Fruit fly (Drosophila melanogaster) whole organism, embryonic: ENCODE data around the gene E2f1.
A peak's percentile ranks its signal among the peaks of the same experiment; 100 is the strongest.

ENCODE experiments used
- Aef1 ChIP-seq: fragments of 200-800 bp; sonication (Bioruptor generic); IDR thresholded peaks from 3 replicates; pipeline ENCODE4 v1.3.6; 2022; ENCODE audit warnings: missing biosample characterization, missing genetic modification characterization
- Bgb ChIP-seq: fragments of 200-800 bp; sonication (Bioruptor generic); IDR thresholded peaks from 2 replicates; pipeline ENCODE4 v1.3.6; 2022; ENCODE audit warnings: missing biosample characterization, missing genetic modification characterization; ENCODE audit not compliant: partially characterized antibody
- BtbVII ChIP-seq: fragments of 200-800 bp; sonication (Bioruptor generic); optimal IDR thresholded peaks from 3 replicates; lab custom pipeline; 2017; ENCODE audit warnings: missing biosample characterization, mild to moderate bottlenecking, missing genetic modification characterization
- CG10209 ChIP-seq: fragments of 200-800 bp; sonication (Bioruptor generic); optimal IDR thresholded peaks from 3 replicates; lab custom pipeline; 2017; ENCODE audit warnings: missing biosample characterization, mild to moderate bottlenecking, missing genetic modification characterization, missing genetic modification reagents
- CG1024 ChIP-seq: fragments of 200-800 bp; sonication (Bioruptor generic); IDR thresholded peaks from 2 replicates; pipeline ENCODE4 v1.3.6; 2022; ENCODE audit warnings: missing biosample characterization, missing genetic modification characterization
- CG10654 ChIP-seq: fragments of 200-800 bp; sonication (Bioruptor generic); optimal IDR thresholded peaks from 2 replicates; lab custom pipeline; 2016; ENCODE audit warnings: missing biosample characterization, missing genetic modification characterization
- CG11247 ChIP-seq: fragments of 200-800 bp; sonication (Bioruptor generic); IDR thresholded peaks from 2 replicates; pipeline ENCODE4 v1.3.6; 2022; ENCODE audit warnings: missing biosample characterization, missing genetic modification characterization
- CG11456 ChIP-seq: fragments of 200-800 bp; sonication (Bioruptor generic); IDR thresholded peaks from 3 replicates; pipeline ENCODE4 v1.3.6; 2022; ENCODE audit warnings: missing biosample characterization, missing genetic modification characterization
- CG11695 ChIP-seq: fragments of 200-800 bp; sonication (Bioruptor generic); IDR thresholded peaks from 3 replicates; pipeline ENCODE4 v1.3.6; 2022; ENCODE audit warnings: missing biosample characterization, missing genetic modification characterization
- CG11696 ChIP-seq: fragments of 200-800 bp; sonication (Bioruptor generic); IDR thresholded peaks from 2 replicates; pipeline ENCODE4 v1.3.6; 2022; ENCODE audit warnings: missing biosample characterization, missing genetic modification characterization
- CG12391 ChIP-seq: fragments of 200-800 bp; sonication (Bioruptor generic); optimal IDR thresholded peaks from 3 replicates; lab custom pipeline; 2018; ENCODE audit warnings: missing biosample characterization, mild to moderate bottlenecking, missing genetic modification characterization, moderate library complexity
- CG14014 ChIP-seq: fragments of 200-800 bp; sonication (Bioruptor generic); IDR thresholded peaks from 2 replicates; pipeline ENCODE4 v1.3.6; 2022; ENCODE audit warnings: missing biosample characterization, missing genetic modification characterization
- CG14965 ChIP-seq: fragments of 200-800 bp; sonication (Bioruptor generic); optimal IDR thresholded peaks from 2 replicates; lab custom pipeline; 2016; ENCODE audit warnings: missing biosample characterization, missing genetic modification characterization, borderline replicate concordance
- CG1529 ChIP-seq: fragments of 200-800 bp; sonication (Bioruptor generic); optimal IDR thresholded peaks from 3 replicates; lab custom pipeline; 2018; ENCODE audit warnings: missing biosample characterization, missing genetic modification characterization
- CG17186 ChIP-seq: fragments of 200-800 bp; sonication (Bioruptor generic); optimal IDR thresholded peaks from 3 replicates; lab custom pipeline; 2017; ENCODE audit warnings: missing biosample characterization, missing genetic modification reagents, missing genetic modification characterization
- CG17385 ChIP-seq: fragments of 200-800 bp; sonication (Bioruptor generic); optimal IDR thresholded peaks from 3 replicates; lab custom pipeline; 2018; ENCODE audit warnings: missing biosample characterization, mild to moderate bottlenecking, missing genetic modification characterization
- CG17612 ChIP-seq: fragments of 200-800 bp; sonication (Bioruptor generic); IDR thresholded peaks from 2 replicates; pipeline ENCODE4 v1.3.6; 2022; ENCODE audit warnings: missing biosample characterization, missing genetic modification characterization
- CG2120 ChIP-seq: fragments of 200-800 bp; sonication (Bioruptor generic); optimal IDR thresholded peaks from 3 replicates; lab custom pipeline; 2016; ENCODE audit warnings: missing biosample characterization, missing genetic modification characterization
- CG32767 ChIP-seq: fragments of 200-800 bp; sonication (Bioruptor generic); IDR thresholded peaks from 2 replicates; pipeline ENCODE4 v1.3.6; 2022; ENCODE audit warnings: missing biosample characterization, missing genetic modification characterization
- CG3281 ChIP-seq: fragments of 200-800 bp; sonication (Bioruptor generic); optimal IDR thresholded peaks from 3 replicates; lab custom pipeline; 2017; ENCODE audit warnings: missing biosample characterization, mild to moderate bottlenecking, missing genetic modification characterization
- CG6689 ChIP-seq: fragments of 200-800 bp; sonication (Bioruptor generic); IDR thresholded peaks from 2 replicates; pipeline ENCODE4 v1.3.6; 2022; ENCODE audit warnings: missing biosample characterization, missing genetic modification characterization
- CG8765 ChIP-seq: fragments of 200-800 bp; sonication (Bioruptor generic); IDR thresholded peaks from 2 replicates; pipeline ENCODE4 v1.3.6; 2022; ENCODE audit warnings: missing biosample characterization, missing genetic modification characterization
- CG8924 ChIP-seq: fragments of 200-800 bp; optimal IDR thresholded peaks from 3 replicates; lab custom pipeline; 2019; ENCODE audit warnings: missing biosample characterization, mild to moderate bottlenecking, missing genetic modification characterization, moderate library complexity
- CG9437 ChIP-seq: fragments of 200-800 bp; sonication (Bioruptor generic); optimal IDR thresholded peaks from 2 replicates; lab custom pipeline; 2018; ENCODE audit warnings: missing biosample characterization, mild to moderate bottlenecking, missing genetic modification characterization
- CoRest ChIP-seq: fragments of 200-800 bp; sonication (Bioruptor generic); optimal IDR thresholded peaks from 3 replicates; lab custom pipeline; 2018; ENCODE audit warnings: missing biosample characterization, mild to moderate bottlenecking, missing genetic modification characterization, moderate library complexity
- D19B ChIP-seq: fragments of 200-800 bp; sonication (Bioruptor generic); optimal IDR thresholded peaks from 2 replicates; lab custom pipeline; 2017; ENCODE audit warnings: missing biosample characterization, mild to moderate bottlenecking, missing genetic modification characterization
- Dbx ChIP-seq: fragments of 200-800 bp; sonication (Bioruptor generic); IDR thresholded peaks from 3 replicates; pipeline ENCODE4 v1.3.6; 2022; ENCODE audit warnings: missing biosample characterization, missing genetic modification characterization
- Ets97D ChIP-seq: fragments of 200-800 bp; sonication (Bioruptor generic); optimal IDR thresholded peaks from 3 replicates; lab custom pipeline; 2016; ENCODE audit warnings: missing biosample characterization, missing genetic modification characterization
- Hmx ChIP-seq: fragments of 200-800 bp; sonication (Bioruptor generic); optimal IDR thresholded peaks from 2 replicates; lab custom pipeline; 2016; ENCODE audit warnings: missing biosample characterization, missing genetic modification characterization
- Hsf ChIP-seq: fragments of 200-800 bp; sonication (Bioruptor generic); optimal IDR thresholded peaks from 3 replicates; lab custom pipeline; 2016; ENCODE audit warnings: missing biosample characterization, missing genetic modification characterization
- NfI ChIP-seq: fragments of 200-800 bp; sonication (Bioruptor generic); optimal IDR thresholded peaks from 3 replicates; lab custom pipeline; 2018; ENCODE audit warnings: missing biosample characterization, mild to moderate bottlenecking, missing genetic modification characterization, moderate library complexity
- Scr ChIP-seq: fragments of 200-800 bp; sonication (Bioruptor generic); IDR thresholded peaks from 2 replicates; pipeline ENCODE4 v1.3.6; 2022; ENCODE audit warnings: missing biosample characterization, missing genetic modification characterization; ENCODE audit not compliant: partially characterized antibody
- Sin3A ChIP-seq: fragments of >200 bp; optimal IDR thresholded peaks from 2 replicates; lab custom pipeline; 2018
- ash1 ChIP-seq: fragments of 200-800 bp; sonication (Bioruptor generic); optimal IDR thresholded peaks from 2 replicates; lab custom pipeline; 2018; ENCODE audit warnings: missing biosample characterization, mild to moderate bottlenecking, missing genetic modification characterization
- az2 ChIP-seq: fragments of 200-800 bp; sonication (Bioruptor generic); optimal IDR thresholded peaks from 3 replicates; lab custom pipeline; 2016; ENCODE audit warnings: missing biosample characterization, missing genetic modification characterization
- bigmax ChIP-seq: fragments of 200-800 bp; sonication (Bioruptor generic); optimal IDR thresholded peaks from 2 replicates; lab custom pipeline; 2018; ENCODE audit warnings: missing biosample characterization, mild to moderate bottlenecking, missing genetic modification characterization
- cas ChIP-seq: fragments of 200-800 bp; sonication (Bioruptor generic); IDR thresholded peaks from 2 replicates; pipeline ENCODE4 v1.3.6; 2022; ENCODE audit warnings: missing biosample characterization, missing genetic modification characterization
- cwo ChIP-seq: fragments of 200-800 bp; sonication (Bioruptor generic); optimal IDR thresholded peaks from 3 replicates; lab custom pipeline; 2017; ENCODE audit warnings: missing biosample characterization, missing genetic modification characterization, mild to moderate bottlenecking, moderate library complexity, missing genetic modification reagents
- emc ChIP-seq: fragments of 200-800 bp; sonication (Bioruptor generic); optimal IDR thresholded peaks from 2 replicates; lab custom pipeline; 2016; ENCODE audit warnings: missing biosample characterization, missing genetic modification characterization
- fd3F ChIP-seq: fragments of 200-800 bp; sonication (Bioruptor generic); optimal IDR thresholded peaks from 2 replicates; lab custom pipeline; 2018; ENCODE audit warnings: missing biosample characterization, mild to moderate bottlenecking, missing genetic modification characterization, moderate library complexity
- gfzf ChIP-seq: fragments of 200-800 bp; sonication (Bioruptor generic); optimal IDR thresholded peaks from 2 replicates; lab custom pipeline; 2016; ENCODE audit warnings: missing biosample characterization, mild to moderate bottlenecking, missing genetic modification characterization, moderate library complexity
- gro ChIP-seq: fragments of 200-800 bp; sonication (Bioruptor generic); optimal IDR thresholded peaks from 2 replicates; lab custom pipeline; 2016; ENCODE audit warnings: missing biosample characterization, missing genetic modification characterization
- gsb ChIP-seq: fragments of 200-800 bp; sonication (Bioruptor generic); IDR thresholded peaks from 2 replicates; pipeline ENCODE4 v1.3.6; 2022; ENCODE audit warnings: missing biosample characterization, missing genetic modification characterization
- jing ChIP-seq: fragments of 200-800 bp; sonication (Bioruptor generic); optimal IDR thresholded peaks from 2 replicates; lab custom pipeline; 2018; ENCODE audit warnings: missing biosample characterization, mild to moderate bottlenecking, missing genetic modification characterization
- nom ChIP-seq: fragments of 200-800 bp; sonication (Bioruptor generic); optimal IDR thresholded peaks from 2 replicates; lab custom pipeline; 2017; ENCODE audit warnings: missing biosample characterization, missing genetic modification characterization, mild to moderate bottlenecking, moderate library complexity, missing genetic modification reagents
- pho ChIP-seq: fragments of 200-800 bp; sonication (Bioruptor generic); optimal IDR thresholded peaks from 2 replicates; lab custom pipeline; 2016; ENCODE audit warnings: missing biosample characterization, missing genetic modification characterization
- row ChIP-seq: fragments of 200-800 bp; sonication (Bioruptor generic); IDR thresholded peaks from 3 replicates; pipeline ENCODE4 v1.3.6; 2022; ENCODE audit warnings: missing biosample characterization, missing genetic modification characterization
- tna ChIP-seq: fragments of 200-800 bp; sonication (Bioruptor generic); IDR thresholded peaks from 2 replicates; pipeline ENCODE4 v1.3.6; 2022; ENCODE audit warnings: missing biosample characterization, missing genetic modification characterization; ENCODE audit not compliant: partially characterized antibody
- twi ChIP-seq: fragments of 200-800 bp; optimal IDR thresholded peaks from 2 replicates; lab custom pipeline; 2019; ENCODE audit warnings: missing biosample characterization, mild to moderate bottlenecking, missing genetic modification characterization, moderate library complexity
- yki ChIP-seq: fragments of >200 bp; optimal IDR thresholded peaks from 3 replicates; lab custom pipeline; 2018
- z ChIP-seq: fragments of 200-800 bp; sonication (Bioruptor generic); IDR thresholded peaks from 3 replicates; pipeline ENCODE4 v1.3.6; 2022; ENCODE audit warnings: missing biosample characterization, missing genetic modification characterization

The E2f1 gene

dm6 chr3R:21662501-21663007, 1.9 kb upstream of the E2f1 start, which contains the start of gene Archease (continued):
- TF ChIP-seq CG2120, result peak; percentile 66
- peak; percentile 64 for TF ChIP-seq BtbVII (GFP tag; lab: Kevin White, UChicago)
- peak; percentile 40 for TF ChIP-seq twi
- TF ChIP-seq Scr (GFP tag; lab: Robert Waterston, UW), result peak; percentile 12; the same call in 1 of the 2 replicates
- TF ChIP-seq CG14014, result peak; percentile 69; the same call in 1 of the 2 replicates
- TF ChIP-seq CG32767 (GFP tag; lab: Robert Waterston, UW), result no peak
- peak; percentile 73 for TF ChIP-seq nom
- TF ChIP-seq tna, result no peak
- TF ChIP-seq cas (GFP tag; lab: Robert Waterston, UW), result 0 out of 2 replicates have a peak, but pooled peaks have one; percentile 19
- TF ChIP-seq jing (GFP tag; lab: Kevin White, UChicago), result no peak
- peak; percentile 65 for TF ChIP-seq row
- peak; percentile 2 for TF ChIP-seq CG10209 (GFP tag; lab: Kevin White, UChicago)
- peak; percentile 75 for TF ChIP-seq CG3281 (GFP tag; lab: Kevin White, UChicago)
- peak; percentile 64 for TF ChIP-seq CG12391 (tag; lab: Kevin White, UChicago)
- TF ChIP-seq z (GFP tag; lab: Robert Waterston, UW), result no peak
- TF ChIP-seq Hmx (GFP tag; lab: Kevin White, UChicago), result peak; percentile 23
- peak; percentile 79 for TF ChIP-seq CG8924 (tag; lab: Kevin White, UChicago)
- TF ChIP-seq Hsf (GFP tag; lab: Kevin White, UChicago), result peak; percentile 45
- peak; percentile 75 for TF ChIP-seq CG11695 (GFP tag; lab: Robert Waterston, UW)
- peak; percentile 6 for TF ChIP-seq CG9437
- TF ChIP-seq Bgb (GFP tag; lab: Robert Waterston, UW), result no peak
- peak; percentile 49 for TF ChIP-seq Sin3A (lab: Kevin White, UChicago)
- TF ChIP-seq CG17612, result no peak
- no peak for TF ChIP-seq gsb (GFP tag; lab: Robert Waterston, UW)
- peak; percentile 22 for TF ChIP-seq CG1529 (GFP tag; lab: Kevin White, UChicago)
- no peak for TF ChIP-seq ash1 (GFP tag; lab: Kevin White, UChicago)
- TF ChIP-seq CG8765 (GFP tag; lab: Robert Waterston, UW), result no peak
- peak; percentile 41; the same call in 1 of the 3 replicates for TF ChIP-seq Aef1
- TF ChIP-seq Dbx (GFP tag; lab: Robert Waterston, UW), result peak; percentile 34; the same call in 2 of the 3 replicates
- peak; percentile 51 for TF ChIP-seq cwo (GFP tag; lab: Kevin White, UChicago)
- no peak for TF ChIP-seq emc (GFP tag; lab: Kevin White, UChicago)
- no peak for TF ChIP-seq D19B
- TF ChIP-seq CG10654 (GFP tag; lab: Kevin White, UChicago), result no peak
- TF ChIP-seq CG14965 (GFP tag; lab: Kevin White, UChicago), result no peak
- TF ChIP-seq fd3F (GFP tag; lab: Kevin White, UChicago), result peak; percentile 18
- no peak for TF ChIP-seq CG6689 (GFP tag; lab: Robert Waterston, UW)
- TF ChIP-seq az2, result peak; percentile 10
- peak; percentile 13; the same call in 1 of the 2 replicates for TF ChIP-seq CG11247 (GFP tag; lab: Robert Waterston, UW)
- TF ChIP-seq gro (GFP tag; lab: Kevin White, UChicago), result peak; percentile 48
- TF ChIP-seq CG11696 (GFP tag; lab: Robert Waterston, UW), result 0 out of 2 replicates have a peak, but pooled peaks have one; percentile 15
- TF ChIP-seq CG11456, result 0 out of 3 replicates have a peak, but pooled peaks have one; percentile 12
- TF ChIP-seq Ets97D (GFP tag; lab: Kevin White, UChicago), result peak; percentile 84
- TF ChIP-seq NfI (GFP tag; lab: Kevin White, UChicago), result peak; percentile 49
- peak; percentile 39 for TF ChIP-seq CoRest (tag; lab: Kevin White, UChicago)
- peak; percentile 65 for TF ChIP-seq CG17385
- peak; percentile 77 for TF ChIP-seq gfzf (GFP tag; lab: Kevin White, UChicago)
- TF ChIP-seq CG17186 (GFP tag; lab: Kevin White, UChicago), result peak; percentile 13
- no peak for TF ChIP-seq bigmax (GFP tag; lab: Kevin White, UChicago)
- no peak for TF ChIP-seq pho (GFP tag; lab: Kevin White, UChicago)
- TF ChIP-seq yki, result no peak
- 0 out of 2 replicates have a peak, but pooled peaks have one; percentile 10 for TF ChIP-seq CG1024 (GFP tag; lab: Robert Waterston, UW)
